Worm (Caenorhabditis elegans) whole organism, L4 larva: Measurements from ENCODE around the gene F19G12.9.
A peak's percentile ranks its signal among the peaks of the same experiment; 100 is the strongest.

ENCODE experiments used
- F37D6.2 ChIP-seq: sonication (generic microtip); optimal IDR thresholded peaks from 2 replicates; lab custom pipeline; 2016; ENCODE audit warnings: mild to moderate bottlenecking, missing genetic modification characterization, missing compliant biosample characterization
- hlh-30 ChIP-seq: sonication (generic microtip); optimal IDR thresholded peaks from 2 replicates; lab custom pipeline; 2017; ENCODE audit warnings: antibody characterized with exemption, mild to moderate bottlenecking, missing genetic modification characterization, missing compliant biosample characterization; ENCODE audit not compliant: insufficient read depth
- lin-13 ChIP-seq: fragments of 150-350 bp; optimal IDR thresholded peaks from 2 replicates; lab custom pipeline; 2014; ENCODE audit warnings: missing biosample characterization, missing genetic modification reagents, missing genetic modification characterization
- lin-39 ChIP-seq: fragments of 150-350 bp; optimal IDR thresholded peaks from 2 replicates; lab custom pipeline; 2014; ENCODE audit warnings: missing biosample characterization, missing genetic modification reagents, missing genetic modification characterization
- nhr-28 ChIP-seq: fragments of 150-350 bp; optimal IDR thresholded peaks from 2 replicates; lab custom pipeline; 2014; ENCODE audit warnings: missing biosample characterization, missing genetic modification characterization
- snpc-4 ChIP-seq: fragments of 150-350 bp; optimal IDR thresholded peaks from 2 replicates; lab custom pipeline; 2014; ENCODE audit warnings: missing biosample characterization, missing genetic modification characterization
- unc-39 ChIP-seq: sonication (generic microtip); optimal IDR thresholded peaks from 2 replicates; lab custom pipeline; 2017; ENCODE audit warnings: missing biosample characterization, missing genetic modification characterization
- unc-62 ChIP-seq, 3 experiments: fragments of 150-350 bp in 1 of 3; sonication (generic microtip); optimal IDR thresholded peaks in 2 of 3; peaks in 1 of 3; 1 replicate in 1 of 3; 2 replicates in 2 of 3; lab custom pipeline; 2014 to 2017; ENCODE audit warnings: missing biosample characterization in 3 of 3, missing genetic modification characterization in 3 of 3, missing genetic modification reagents in 3 of 3, missing genotype in 1 of 3
- zfp-3 ChIP-seq: fragments of 200-800 bp; sonication (Bioruptor generic); conservative IDR thresholded peaks from 2 replicates; pipeline ENCODE4 v1.3.6; 2022; ENCODE audit warnings: missing genetic modification reagents, missing genetic modification characterization, missing compliant biosample characterization

- TF ChIP-seq snpc-4 (tag; lab: Kevin White, UChicago), result no peak
- peak; percentile 99 for TF ChIP-seq hlh-30 (tag; lab: Kevin White, UChicago)
- TF ChIP-seq zfp-3 (GFP tag; lab: Robert Waterston, UW), result peak; percentile 71; the same call in 1 of the 2 replicates
- peak; percentile 82 for TF ChIP-seq nhr-28 (tag; lab: Kevin White, UChicago)
- TF ChIP-seq unc-62 (GFP tag; optimal IDR thresholded peaks at IDR 0.05 in 1 of 2; lab: Kevin White, UChicago), result peak in 1 of 2 experiments; percentile 99
- no peak for TF ChIP-seq unc-62 (tag; optimal IDR thresholded peaks at IDR 0.05; lab: Kevin White, UChicago)
- no peak for TF ChIP-seq unc-39
- peak; percentile 67 for TF ChIP-seq lin-13 (GFP tag; lab: Kevin White, UChicago)
- no peak for TF ChIP-seq lin-39 (tag; lab: Kevin White, UChicago)
- TF ChIP-seq F37D6.2, result peak; percentile 85
Measured at ce11 chrX:1446593-1447141, 27.7 kb downstream of the F19G12.9 start, which contains the start of gene zfp-3.
